8 worm cellular contexts compared by ENCODE assay signal in the genomic region with DNA sequence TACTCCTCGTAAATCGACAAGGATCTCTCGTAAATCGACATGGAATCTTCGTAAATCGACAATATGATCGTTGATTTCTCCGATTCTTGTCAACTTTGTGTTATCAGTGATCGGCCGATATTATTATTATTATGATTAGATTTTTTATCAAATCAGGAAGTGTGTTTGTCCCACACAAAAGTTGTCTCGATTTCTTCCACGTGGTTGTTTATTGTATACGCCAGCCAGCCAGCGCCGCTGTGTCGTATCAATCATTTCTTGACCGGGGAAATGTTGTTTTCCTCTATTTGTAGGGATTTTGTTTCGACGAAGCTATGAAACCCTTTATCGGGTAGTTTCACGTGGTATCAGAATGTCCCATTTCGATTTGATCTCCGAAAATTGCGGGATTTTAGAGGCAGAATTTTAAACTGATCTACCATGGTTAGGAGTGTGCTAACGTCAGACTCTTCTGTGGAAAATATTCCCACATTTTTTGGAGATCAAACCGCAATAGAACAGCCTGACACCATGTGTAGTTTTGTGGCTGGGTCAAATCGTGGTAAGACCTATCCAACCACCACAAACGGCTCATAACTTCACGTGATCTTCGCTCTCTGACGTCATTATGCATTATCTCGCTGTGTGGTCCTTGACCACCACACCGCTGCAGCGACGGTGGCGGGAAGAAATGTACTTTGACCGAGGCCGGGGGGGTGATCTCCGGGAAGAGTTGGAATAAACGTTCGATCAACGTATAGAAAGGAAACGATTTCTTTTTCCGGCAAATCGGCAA.
TF ChIP-seq lines count a peak whose summit lies in the region.

No protein-coding gene starts in this region.

TF ChIP-seq in whole organism, L1 larva, 84 proteins besides CTCF, POLR2A, EP300 and RAD21 (continues in another document):
- TF ChIP-seq vab-15 (tag; optimal IDR thresholded peaks at IDR 0.05; lab: Kevin White, UChicago) (no peak), snu-23 (GFP tag; optimal IDR thresholded peaks at IDR 0.05; lab: Kevin White, UChicago) (peak; percentile 10), nhr-71 (tag; optimal IDR thresholded peaks at IDR 0.05; lab: Kevin White, UChicago) (peak; percentile 58), snpc-4 (tag; optimal IDR thresholded peaks at IDR 0.05; lab: Kevin White, UChicago) (no peak), pag-3 (tag; optimal IDR thresholded peaks at IDR 0.05; lab: Kevin White, UChicago; ENCODE audit: borderline replicate concordance, insufficient read depth) (no peak), ceh-8 (GFP tag; optimal IDR thresholded peaks at IDR 0.05; lab: Kevin White, UChicago) (no peak), elt-3 (tag; optimal IDR thresholded peaks at IDR 0.05; lab: Kevin White, UChicago) (peak in 2 of 6 experiments; percentile 58 to 87), C16A3.4 (tag; optimal IDR thresholded peaks at IDR 0.05; lab: Kevin White, UChicago) (no peak), nhr-19 (GFP tag; conservative IDR thresholded peaks at IDR 0.05; lab: Robert Waterston, UW) (no peak)

TF ChIP-seq in whole organism, L2 larva, 48 proteins besides CTCF, POLR2A, EP300 and RAD21 (continues in another document):
- TF ChIP-seq nhr-21 (tag; optimal IDR thresholded peaks at IDR 0.05; lab: Kevin White, UChicago) (peak; percentile 51), lin-39 (tag; optimal IDR thresholded peaks at IDR 0.05; lab: Kevin White, UChicago) (no peak), ama-1 (optimal IDR thresholded peaks at IDR 0.05; lab: Kevin White, UChicago) (peak; percentile 1), zag-1 (tag; optimal IDR thresholded peaks at IDR 0.05; lab: Kevin White, UChicago) (no peak), nhr-6 (tag; optimal IDR thresholded peaks at IDR 0.05; lab: Kevin White, UChicago) (no peak), dmd-4 (tag; optimal IDR thresholded peaks at IDR 0.05; lab: Kevin White, UChicago) (no peak), aly-2 (tag; optimal IDR thresholded peaks at IDR 0.05; lab: Kevin White, UChicago) (no peak), mab-5 (tag; optimal IDR thresholded peaks at IDR 0.05; lab: Kevin White, UChicago) (no peak), elt-1 (tag; optimal IDR thresholded peaks at IDR 0.05; lab: Kevin White, UChicago) (no peak), ZK546.5 (tag; optimal IDR thresholded peaks at IDR 0.05; lab: Kevin White, UChicago) (no peak), F13H6.1 (tag; optimal IDR thresholded peaks at IDR 0.05; lab: Kevin White, UChicago) (no peak)

TF ChIP-seq in whole organism, L3 larva, 47 proteins besides CTCF, POLR2A, EP300 and RAD21:
- TF ChIP-seq pqm-1 (tag; optimal IDR thresholded peaks at IDR 0.05; lab: Kevin White, UChicago) (peak; percentile 80), nhr-23 (tag; optimal IDR thresholded peaks at IDR 0.05; lab: Kevin White, UChicago) (peak; percentile 2), nhr-76 (tag; optimal IDR thresholded peaks at IDR 0.05; lab: Kevin White, UChicago) (no peak), pha-4 (tag; optimal IDR thresholded peaks at IDR 0.05; lab: Kevin White, UChicago) (peak; percentile 39), elt-2 (tag; optimal IDR thresholded peaks at IDR 0.05; lab: Kevin White, UChicago) (peak; percentile 79), fkh-10 (GFP tag; optimal IDR thresholded peaks at IDR 0.05; lab: Kevin White, UChicago) (no peak)

TF ChIP-seq in whole organism, L4 larva, 104 proteins besides CTCF, POLR2A, EP300 and RAD21 (continues in another document):
- TF ChIP-seq T26A8.4 (GFP tag; IDR thresholded peaks at IDR 0.05; lab: Robert Waterston, UW), result no peak
- no peak for TF ChIP-seq egl-27 (tag; optimal IDR thresholded peaks at IDR 0.05; lab: Kevin White, UChicago)
- no peak for TF ChIP-seq spr-1 (tag; optimal IDR thresholded peaks at IDR 0.05; lab: Kevin White, UChicago)
- peak; percentile 10 for TF ChIP-seq pqm-1 (tag; optimal IDR thresholded peaks at IDR 0.05; lab: Kevin White, UChicago)
- no peak for TF ChIP-seq lin-38 (GFP tag; IDR thresholded peaks at IDR 0.05; lab: Robert Waterston, UW)
- TF ChIP-seq lim-7 (GFP tag; IDR thresholded peaks at IDR 0.05; lab: Robert Waterston, UW), result no peak
- TF ChIP-seq D1046.2 (GFP tag; IDR thresholded peaks at IDR 0.05; lab: Robert Waterston, UW), result no peak
- TF ChIP-seq gei-8 (GFP tag; optimal IDR thresholded peaks at IDR 0.05; lab: Kevin White, UChicago), result no peak
- no peak for TF ChIP-seq lin-39 (tag; optimal IDR thresholded peaks at IDR 0.05; lab: Kevin White, UChicago)
- no peak for TF ChIP-seq ceh-28 (tag; optimal IDR thresholded peaks at IDR 0.05; lab: Kevin White, UChicago)
- TF ChIP-seq lin-15B (tag; optimal IDR thresholded peaks at IDR 0.05; lab: Kevin White, UChicago), result no peak
- TF ChIP-seq dpl-1 (GFP tag; optimal IDR thresholded peaks at IDR 0.05; lab: Kevin White, UChicago), result no peak

TF ChIP-seq in whole organism, early embryonic, 17 proteins besides CTCF, POLR2A, EP300 and RAD21:
- TF ChIP-seq sea-1 (GFP tag; conservative IDR thresholded peaks at IDR 0.05; lab: Robert Waterston, UW) (0 out of 2 replicates have a peak, but pooled peaks have one; percentile 32), F13C5.2 (tag; optimal IDR thresholded peaks at IDR 0.05; lab: Kevin White, UChicago) (no peak)

TF ChIP-seq in whole organism, late embryonic, 69 proteins besides CTCF, POLR2A, EP300 and RAD21 (continues in another document):
- TF ChIP-seq gmeb-2 (tag; optimal IDR thresholded peaks at IDR 0.05; lab: Kevin White, UChicago), result no peak
- TF ChIP-seq C38D4.7 (GFP tag; optimal IDR thresholded peaks at IDR 0.05; lab: Kevin White, UChicago), result no peak
- TF ChIP-seq zip-5 (tag; optimal IDR thresholded peaks at IDR 0.05; lab: Kevin White, UChicago), result no peak
- no peak for TF ChIP-seq fkh-6 (tag; optimal IDR thresholded peaks at IDR 0.05; lab: Kevin White, UChicago)
- TF ChIP-seq ceh-48 (tag; optimal IDR thresholded peaks at IDR 0.05; lab: Kevin White, UChicago), result no peak
- TF ChIP-seq unc-42 (tag; optimal IDR thresholded peaks at IDR 0.05; lab: Kevin White, UChicago), result no peak
- TF ChIP-seq unc-86 (tag; optimal IDR thresholded peaks at IDR 0.05; lab: Kevin White, UChicago), result no peak
- TF ChIP-seq sdc-2 (tag; optimal IDR thresholded peaks at IDR 0.05; lab: Kevin White, UChicago), result no peak
- TF ChIP-seq pag-3 (tag; optimal IDR thresholded peaks at IDR 0.05; lab: Kevin White, UChicago; ENCODE audit: borderline replicate concordance), result no peak
- no peak for TF ChIP-seq F13H6.1 (tag; optimal IDR thresholded peaks at IDR 0.05; lab: Kevin White, UChicago)
- peak; percentile 71 for TF ChIP-seq rnt-1 (tag; optimal IDR thresholded peaks at IDR 0.05; lab: Kevin White, UChicago)
- TF ChIP-seq K09A11.1 (tag; optimal IDR thresholded peaks at IDR 0.05; lab: Kevin White, UChicago; ENCODE audit: insufficient read depth), result no peak
- no peak for TF ChIP-seq ama-1 (optimal IDR thresholded peaks at IDR 0.05; lab: Kevin White, UChicago)
- no peak for TF ChIP-seq elt-4 (tag; optimal IDR thresholded peaks at IDR 0.05; lab: Kevin White, UChicago)
- no peak for TF ChIP-seq ceh-14 (tag; optimal IDR thresholded peaks at IDR 0.05; lab: Kevin White, UChicago)
- no peak for TF ChIP-seq eyg-1 (tag; optimal IDR thresholded peaks at IDR 0.05; lab: Kevin White, UChicago)

TF ChIP-seq in whole organism, mixed stage, embryonic, 35 proteins besides CTCF, POLR2A, EP300 and RAD21 (continues in another document):
- TF ChIP-seq M03D4.4 (tag; optimal IDR thresholded peaks at IDR 0.05; lab: Kevin White, UChicago) (no peak), elt-1 (tag; optimal IDR thresholded peaks at IDR 0.05; lab: Kevin White, UChicago; ENCODE audit: borderline replicate concordance, insufficient read depth) (peak; percentile 8), sptf-1 (tag; optimal IDR thresholded peaks at IDR 0.05; lab: Kevin White, UChicago) (no peak), cnd-1 (tag; optimal IDR thresholded peaks at IDR 0.05; lab: Kevin White, UChicago) (no peak), unc-120 (tag; optimal IDR thresholded peaks at IDR 0.05; lab: Kevin White, UChicago; ENCODE audit: poor library complexity, severe bottlenecking) (no peak), pha-4 (tag; optimal IDR thresholded peaks at IDR 0.05; lab: Kevin White, UChicago) (no peak), nhr-28 (tag; optimal IDR thresholded peaks at IDR 0.05; lab: Kevin White, UChicago) (no peak), hlh-1 (tag; optimal IDR thresholded peaks at IDR 0.05; lab: Kevin White, UChicago) (no peak), nhr-237 (tag; optimal IDR thresholded peaks at IDR 0.05; lab: Kevin White, UChicago) (no peak), snpc-4 (tag; optimal IDR thresholded peaks at IDR 0.05; lab: Kevin White, UChicago) (no peak), nhr-76 (tag; optimal IDR thresholded peaks at IDR 0.05; lab: Kevin White, UChicago) (no peak), lin-32 (GFP tag; optimal IDR thresholded peaks at IDR 0.05; lab: Kevin White, UChicago) (no peak), unc-62 (GFP tag; optimal IDR thresholded peaks at IDR 0.05; lab: Kevin White, UChicago) (no peak), zip-8 (tag; optimal IDR thresholded peaks at IDR 0.05; lab: Kevin White, UChicago) (no peak), ham-2 (GFP tag; optimal IDR thresholded peaks at IDR 0.05; lab: Kevin White, UChicago) (no peak), ceh-83 (GFP tag; optimal IDR thresholded peaks at IDR 0.05; lab: Kevin White, UChicago) (no peak)

TF ChIP-seq in whole organism, young adult, 124 proteins besides CTCF, POLR2A, EP300 and RAD21:
- TF ChIP-seq zim-3 (tag; optimal IDR thresholded peaks at IDR 0.05; lab: Kevin White, UChicago) (no peak), athp-1 (tag; optimal IDR thresholded peaks at IDR 0.05; lab: Kevin White, UChicago) (no peak), F52B5.7 (tag; optimal IDR thresholded peaks at IDR 0.05; lab: Kevin White, UChicago) (no peak), nhr-80 (tag; optimal IDR thresholded peaks at IDR 0.05; lab: Kevin White, UChicago) (peak; percentile 49), ztf-3 (GFP tag; optimal IDR thresholded peaks at IDR 0.05; lab: Kevin White, UChicago) (no peak), D2030.7 (GFP tag; IDR thresholded peaks at IDR 0.05; lab: Robert Waterston, UW) (no peak), rcor-1 (GFP tag; IDR thresholded peaks at IDR 0.05; lab: Robert Waterston, UW) (no peak), unc-130 (GFP tag; optimal IDR thresholded peaks at IDR 0.05; lab: Kevin White, UChicago) (no peak), bed-1 (GFP tag; IDR thresholded peaks at IDR 0.05; lab: Robert Waterston, UW) (no peak), cebp-1 (GFP tag; IDR thresholded peaks at IDR 0.05; lab: Robert Waterston, UW) (no peak), cebp-1 (tag; optimal IDR thresholded peaks at IDR 0.05; lab: Kevin White, UChicago) (no peak), ZK185.1 (tag; optimal IDR thresholded peaks at IDR 0.05; lab: Kevin White, UChicago; ENCODE audit: poor library complexity, severe bottlenecking) (no peak), Y53F4B.3 (GFP tag; IDR thresholded peaks at IDR 0.05; lab: Robert Waterston, UW) (no peak), xnd-1 (tag; optimal IDR thresholded peaks at IDR 0.05; lab: Kevin White, UChicago) (peak; percentile 14), ccch-3 (GFP tag; optimal IDR thresholded peaks at IDR 0.05; lab: Kevin White, UChicago) (no peak), pbrm-1 (GFP tag; IDR thresholded peaks at IDR 0.05; lab: Robert Waterston, UW) (no peak), let-607 (tag; optimal IDR thresholded peaks at IDR 0.05; lab: Kevin White, UChicago) (peak in 1 of 2 experiments; percentile 70)
